Worm (Caenorhabditis elegans) whole organism, L1 larva: Measurements from ENCODE around the gene F16G10.1.

Experiments used
- egl-27 ChIP-seq, 2 experiments: fragments of 150-350 bp in 1 of 2; sonication (generic microtip); optimal IDR thresholded peaks; 3 replicates each; lab custom pipeline; 2017 to 2018; ENCODE audit warnings: missing biosample characterization in 2 of 2, missing genetic modification characterization in 2 of 2, missing genetic modification reagents in 2 of 2
- zag-1 ChIP-seq: fragments of 150-350 bp; optimal IDR thresholded peaks from 2 replicates; lab custom pipeline; 2014; ENCODE audit warnings: missing biosample characterization, missing genetic modification characterization

ce11 chrII:2435566-2435965, 31.5 kb downstream of the F16G10.1 start:
- TF ChIP-seq zag-1 (tag; lab: Kevin White, UChicago) = no peak
- TF ChIP-seq egl-27 (tag; optimal IDR thresholded peaks at IDR 0.05; lab: Kevin White, UChicago) = no peak
